Fruit fly (Drosophila melanogaster): ENCODE data around the gene CG33552.
A peak's percentile ranks its signal among the peaks of the same experiment; 100 is the strongest.

Gene CG33552

dm6 chr2L:16684908-16685611 is 2.8 kb downstream of the CG33552 start (continued):
- TF ChIP-seq CG10631 (GFP tag; optimal IDR thresholded peaks at IDR 0.05) (peak; percentile 86), OdsH (GFP tag; optimal IDR thresholded peaks at IDR 0.05) (peak; percentile 85), CG15336 (GFP tag; IDR thresholded peaks at IDR 0.05) (peak; percentile 63), cyc (GFP tag; optimal IDR thresholded peaks at IDR 0.05) (peak; percentile 7), CG4318 (GFP tag; optimal IDR thresholded peaks at IDR 0.05) (peak; percentile 66), spab (GFP tag; optimal IDR thresholded peaks at IDR 0.05) (peak; percentile 76), CG16779 (tag; optimal IDR thresholded peaks at IDR 0.05) (peak; percentile 73), CG31627 (GFP tag; optimal IDR thresholded peaks at IDR 0.05) (no peak), CG8632 (GFP tag; optimal IDR thresholded peaks at IDR 0.05) (peak; percentile 87), fkh (GFP tag; optimal IDR thresholded peaks at IDR 0.05) (no peak), CG34406 (GFP tag; optimal IDR thresholded peaks at IDR 0.05) (peak; percentile 83), lz (GFP tag; optimal IDR thresholded peaks at IDR 0.05) (peak; percentile 21), Lpt (GFP tag; optimal IDR thresholded peaks at IDR 0.05) (peak; percentile 83), CG6276 (GFP tag; optimal IDR thresholded peaks at IDR 0.05) (peak; percentile 79), svp (GFP tag) (peak; percentile 79), vri (GFP tag; optimal IDR thresholded peaks at IDR 0.05) (peak; percentile 0), CG11762 (GFP tag; optimal IDR thresholded peaks at IDR 0.05; ENCODE audit: insufficient read depth) (peak; percentile 78)

dm6 chr2L:16685612-16685912 is 3.3 kb downstream of the CG33552 start:
- TF ChIP-seq CG11762 (GFP tag; optimal IDR thresholded peaks at IDR 0.05; ENCODE audit: insufficient read depth) (no peak), net (GFP tag; optimal IDR thresholded peaks at IDR 0.05) (no peak), topi (GFP tag; optimal IDR thresholded peaks at IDR 0.05) (no peak), svp (GFP tag) (no peak), CG6163 (GFP tag; IDR thresholded peaks at IDR 0.05) (no peak), Ets96B (tag; optimal IDR thresholded peaks at IDR 0.05) (no peak), OdsH (GFP tag; optimal IDR thresholded peaks at IDR 0.05) (no peak), CG34406 (GFP tag; optimal IDR thresholded peaks at IDR 0.05) (no peak), Lpt (GFP tag; optimal IDR thresholded peaks at IDR 0.05) (no peak), fd85E (GFP tag; optimal IDR thresholded peaks at IDR 0.05) (no peak), Sox15 (GFP tag; optimal IDR thresholded peaks at IDR 0.05) (no peak)

- TF ChIP-seq CG9139 (GFP tag; optimal IDR thresholded peaks at IDR 0.05) (peak; percentile 84), OdsH (GFP tag; optimal IDR thresholded peaks at IDR 0.05) (peak; percentile 17), acj6 (GFP tag; optimal IDR thresholded peaks at IDR 0.05) (peak; percentile 17), CG16779 (tag; optimal IDR thresholded peaks at IDR 0.05) (peak; percentile 78), fd85E (GFP tag; optimal IDR thresholded peaks at IDR 0.05) (no peak), Eip93F (GFP tag; optimal IDR thresholded peaks at IDR 0.05) (no peak), CG8632 (GFP tag; optimal IDR thresholded peaks at IDR 0.05) (peak; percentile 24), CG6792 (GFP tag; optimal IDR thresholded peaks at IDR 0.05) (peak; percentile 26), Gug (GFP tag; IDR thresholded peaks at IDR 0.05) (peak; percentile 41; the same call in 1 of the 2 replicates), dac (GFP tag; optimal IDR thresholded peaks at IDR 0.05) (peak; percentile 50), CG10669 (GFP tag; optimal IDR thresholded peaks at IDR 0.05) (peak; percentile 57), CG34406 (GFP tag; optimal IDR thresholded peaks at IDR 0.05) (no peak), CG32006 (GFP tag; optimal IDR thresholded peaks at IDR 0.05) (peak; percentile 62), CG6276 (GFP tag; optimal IDR thresholded peaks at IDR 0.05) (peak; percentile 78), svp (GFP tag) (peak; percentile 64), esn (GFP tag; optimal IDR thresholded peaks at IDR 0.05) (peak; percentile 18), CG31627 (GFP tag; optimal IDR thresholded peaks at IDR 0.05) (peak; percentile 11), CG10631 (GFP tag; optimal IDR thresholded peaks at IDR 0.05) (peak; percentile 38), CG7368 (GFP tag; optimal IDR thresholded peaks at IDR 0.05) (peak; percentile 23), topi (GFP tag; optimal IDR thresholded peaks at IDR 0.05) (peak; percentile 29), dsx (GFP tag; optimal IDR thresholded peaks at IDR 0.05; ENCODE audit: poor library complexity, severe bottlenecking) (peak; percentile 72), lz (GFP tag; optimal IDR thresholded peaks at IDR 0.05) (peak; percentile 28), CG6808 (GFP tag; optimal IDR thresholded peaks at IDR 0.05) (peak; percentile 83), pdm3 (GFP tag; optimal IDR thresholded peaks at IDR 0.05) (peak; percentile 55), Met (GFP tag; optimal IDR thresholded peaks at IDR 0.05) (peak; percentile 33), CG6854 (GFP tag; optimal IDR thresholded peaks at IDR 0.05) (peak; percentile 82), CG11762 (GFP tag; optimal IDR thresholded peaks at IDR 0.05; ENCODE audit: insufficient read depth) (no peak), Eip75B (GFP tag; optimal IDR thresholded peaks at IDR 0.05) (peak; percentile 50), cyc (GFP tag; optimal IDR thresholded peaks at IDR 0.05) (peak; percentile 11), ss (GFP tag; optimal IDR thresholded peaks at IDR 0.05) (peak; percentile 88 to 90), spab (GFP tag; optimal IDR thresholded peaks at IDR 0.05) (peak; percentile 60), CG8319 (GFP tag; optimal IDR thresholded peaks at IDR 0.05) (peak; percentile 28), CG1621 (tag; optimal IDR thresholded peaks at IDR 0.05) (peak; percentile 70), Eip78C (GFP tag) (peak; percentile 91), Lpt (GFP tag; optimal IDR thresholded peaks at IDR 0.05) (peak; percentile 79)
Observed at dm6 chr2L:16686412-16687043, 4.2 kb downstream of the CG33552 start.

Measured in whole organism, prepupa.